Fruit fly (Drosophila melanogaster) whole organism, adult: Measurements from ENCODE around the gene CG6972.
A peak's percentile ranks its signal among the peaks of the same experiment; 100 is the strongest.

Experiments
- CG11617 ChIP-seq: fragments of 200-800 bp; sonication (Bioruptor generic); optimal IDR thresholded peaks from 2 replicates; lab custom pipeline; 2017; ENCODE audit warnings: mild to moderate bottlenecking, missing biosample characterization, missing genetic modification reagents, missing genetic modification characterization
- CG14711 ChIP-seq: fragments of 200-800 bp; sonication (Bioruptor generic); optimal IDR thresholded peaks from 2 replicates; lab custom pipeline; 2018; ENCODE audit warnings: missing biosample characterization, mild to moderate bottlenecking, missing genetic modification characterization, moderate library complexity
- CG5204 ChIP-seq: fragments of 200-800 bp; sonication (Bioruptor generic); optimal IDR thresholded peaks from 2 replicates; lab custom pipeline; 2016; ENCODE audit warnings: missing biosample characterization, missing genetic modification characterization
- CG7045 ChIP-seq: fragments of 200-800 bp; sonication (Bioruptor generic); optimal IDR thresholded peaks from 2 replicates; lab custom pipeline; 2017; ENCODE audit warnings: missing biosample characterization, mild to moderate bottlenecking, missing genetic modification characterization
- Clk ChIP-seq: fragments of 200-800 bp; sonication (Bioruptor generic); optimal IDR thresholded peaks from 2 replicates; lab custom pipeline; 2017; ENCODE audit warnings: missing biosample characterization, missing genetic modification characterization
- Crg-1 ChIP-seq: fragments of 200-800 bp; sonication (Bioruptor generic); optimal IDR thresholded peaks from 2 replicates; lab custom pipeline; 2016; ENCODE audit warnings: missing biosample characterization, missing genetic modification characterization
- Hr96 ChIP-seq: fragments of 200-800 bp; sonication (Bioruptor generic); optimal IDR thresholded peaks from 2 replicates; lab custom pipeline; 2016; ENCODE audit warnings: missing biosample characterization, missing genetic modification characterization
- Mnt ChIP-seq: fragments of 200-800 bp; sonication (Bioruptor generic); optimal IDR thresholded peaks from 2 replicates; lab custom pipeline; 2016; ENCODE audit warnings: missing biosample characterization, mild to moderate bottlenecking, missing genetic modification characterization
- bab1 ChIP-seq: fragments of 200-800 bp; sonication (Bioruptor generic); optimal IDR thresholded peaks from 3 replicates; lab custom pipeline; 2019; ENCODE audit warnings: missing biosample characterization, mild to moderate bottlenecking, missing genetic modification characterization, moderate library complexity
- cic ChIP-seq: fragments of 200-800 bp; sonication (Bioruptor generic); optimal IDR thresholded peaks from 2 replicates; lab custom pipeline; 2017; ENCODE audit warnings: missing biosample characterization, mild to moderate bottlenecking, missing genetic modification characterization, moderate library complexity
- kay ChIP-seq: fragments of 200-800 bp; sonication (Bioruptor generic); peaks from one replicate; lab custom pipeline; 2016; ENCODE audit warnings: missing biosample characterization, missing genetic modification characterization, borderline replicate concordance
- ovo ChIP-seq: fragments of 200-800 bp; sonication (Bioruptor generic); optimal IDR thresholded peaks from 2 replicates; lab custom pipeline; 2016; ENCODE audit warnings: missing biosample characterization, missing genetic modification characterization
- pad ChIP-seq: fragments of 200-800 bp; sonication (Bioruptor generic); optimal IDR thresholded peaks from 3 replicates; lab custom pipeline; 2017; ENCODE audit warnings: missing biosample characterization, missing genetic modification characterization, mild to moderate bottlenecking, moderate library complexity, missing genetic modification reagents

DNA sequence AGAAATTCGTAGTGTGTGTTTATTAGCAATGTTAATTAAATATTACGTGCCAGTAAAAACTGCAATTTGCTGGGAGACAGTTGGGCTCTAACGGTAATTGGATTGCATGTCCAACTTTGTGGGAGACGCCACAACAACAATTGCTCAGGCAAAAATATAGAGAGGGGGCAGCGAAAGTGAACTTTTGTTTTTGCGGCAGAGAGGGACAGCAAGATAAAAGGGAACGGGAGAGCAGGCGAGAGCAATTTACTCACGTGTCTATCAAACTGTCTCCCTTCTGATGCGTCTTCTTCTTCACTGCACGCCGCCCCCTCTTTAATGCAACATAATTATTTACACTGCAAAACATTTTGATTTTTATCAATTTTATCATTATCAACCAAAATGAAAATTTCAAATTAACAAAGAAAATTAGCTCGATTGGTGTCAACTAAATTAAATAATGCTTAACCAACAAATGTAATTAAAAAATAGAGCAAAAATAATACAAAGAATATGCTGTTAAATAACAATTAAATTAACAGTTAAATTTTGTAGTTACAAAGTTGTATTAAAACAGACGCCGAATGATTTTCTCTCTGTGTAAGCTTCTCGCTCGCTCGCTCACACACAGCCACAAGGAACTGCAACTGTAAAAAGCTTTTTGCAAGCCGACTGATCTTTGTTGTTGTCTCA, 34.4 kb upstream of the CG6972 start:
- TF ChIP-seq CG14711 (tag; lab: Kevin White, UChicago) (peak; percentile 84), kay (no peak), CG11617 (peak; percentile 60), CG7045 (peak; percentile 84), pad (peak; percentile 76), Hr96 (GFP tag; lab: Kevin White, UChicago) (peak; percentile 69), Crg-1 (GFP tag; lab: Kevin White, UChicago) (peak; percentile 48), Mnt (GFP tag; lab: Kevin White, UChicago) (peak; percentile 5), bab1 (GFP tag; lab: Kevin White, UChicago) (peak; percentile 92), CG5204 (GFP tag; lab: Kevin White, UChicago) (peak; percentile 61), ovo (GFP tag; lab: Kevin White, UChicago) (no peak), cic (GFP tag; lab: Kevin White, UChicago) (no peak), Clk (GFP tag; lab: Kevin White, UChicago) (peak; percentile 15)
